Worm (Caenorhabditis elegans) whole organism, mixed stage, embryonic: ENCODE measurements around the gene ddp-1.

Experiments used
- ceh-43 ChIP-seq: fragments of 200-800 bp; sonication (Bioruptor generic); optimal IDR thresholded peaks from 2 replicates; lab custom pipeline; 2018; ENCODE audit warnings: mild to moderate bottlenecking, missing genetic modification characterization, moderate library complexity, missing compliant biosample characterization
- ham-2 ChIP-seq: fragments of 200-800 bp; sonication (Bioruptor generic); optimal IDR thresholded peaks from 2 replicates; lab custom pipeline; 2018; ENCODE audit warnings: mild to moderate bottlenecking, missing genetic modification characterization, missing compliant biosample characterization
- lin-13 ChIP-seq: fragments of 150-350 bp; optimal IDR thresholded peaks from 2 replicates; lab custom pipeline; 2014; ENCODE audit warnings: missing biosample characterization, missing genetic modification characterization
- lsy-2 ChIP-seq: fragments of 150-350 bp; optimal IDR thresholded peaks from 2 replicates; lab custom pipeline; 2014; ENCODE audit warnings: missing biosample characterization, missing genetic modification characterization
- nhr-237 ChIP-seq: fragments of 150-350 bp; optimal IDR thresholded peaks from 2 replicates; lab custom pipeline; 2014; ENCODE audit warnings: missing biosample characterization, missing genetic modification characterization
- sptf-1 ChIP-seq: sonication (generic microtip); optimal IDR thresholded peaks from 2 replicates; lab custom pipeline; 2017; ENCODE audit warnings: mild to moderate bottlenecking, missing genetic modification characterization, moderate library complexity, missing compliant biosample characterization

ce11 chrIII:1832453-1832852 is 27.2 kb upstream of the ddp-1 start:
- TF ChIP-seq lin-13 (tag; lab: Kevin White, UChicago) (no peak), sptf-1 (tag; lab: Kevin White, UChicago) (no peak), nhr-237 (tag; lab: Kevin White, UChicago) (no peak), ham-2 (GFP tag; lab: Kevin White, UChicago) (no peak), ceh-43 (GFP tag; lab: Kevin White, UChicago) (no peak), lsy-2 (tag; lab: Kevin White, UChicago) (no peak)
